Fruit fly (Drosophila melanogaster) whole organism, embryonic: ENCODE results near the gene Pvf2.

Source experiments
- CG10979 ChIP-seq: fragments of 200-800 bp; sonication (Bioruptor generic); optimal IDR thresholded peaks from 2 replicates; lab custom pipeline; 2018; ENCODE audit warnings: missing biosample characterization, mild to moderate bottlenecking, missing genetic modification characterization, moderate library complexity
- CG11723 ChIP-seq: fragments of 200-800 bp; sonication (Bioruptor generic); optimal IDR thresholded peaks from 2 replicates; lab custom pipeline; 2017; ENCODE audit warnings: missing biosample characterization, mild to moderate bottlenecking, missing genetic modification characterization
- CG12744 ChIP-seq: fragments of 200-800 bp; sonication (Bioruptor generic); optimal IDR thresholded peaks from 2 replicates; lab custom pipeline; 2016; ENCODE audit warnings: missing biosample characterization, missing genetic modification characterization
- CG14965 ChIP-seq: fragments of 200-800 bp; sonication (Bioruptor generic); optimal IDR thresholded peaks from 2 replicates; lab custom pipeline; 2016; ENCODE audit warnings: missing biosample characterization, missing genetic modification characterization, borderline replicate concordance
- CG15479 ChIP-seq: fragments of 200-800 bp; sonication (Bioruptor generic); optimal IDR thresholded peaks from 3 replicates; lab custom pipeline; 2019; ENCODE audit warnings: missing biosample characterization, mild to moderate bottlenecking, missing genetic modification characterization, moderate library complexity
- CG15514 ChIP-seq: fragments of 200-800 bp; sonication (Bioruptor generic); optimal IDR thresholded peaks from 3 replicates; lab custom pipeline; 2017; ENCODE audit warnings: missing biosample characterization, missing genetic modification characterization, mild to moderate bottlenecking, moderate library complexity, missing genetic modification reagents
- CG15601 ChIP-seq: fragments of 200-800 bp; sonication (Bioruptor generic); optimal IDR thresholded peaks from 3 replicates; lab custom pipeline; 2019; ENCODE audit warnings: missing biosample characterization, mild to moderate bottlenecking, missing genetic modification characterization, moderate library complexity
- CG32767 ChIP-seq: fragments of 200-800 bp; sonication (Bioruptor generic); IDR thresholded peaks from 2 replicates; pipeline ENCODE4 v1.3.6; 2022; ENCODE audit warnings: missing biosample characterization, missing genetic modification characterization
- CG4730 ChIP-seq: fragments of 200-800 bp; sonication (Bioruptor generic); IDR thresholded peaks from 2 replicates; pipeline ENCODE4 v1.3.6; 2022; ENCODE audit warnings: missing biosample characterization, missing genetic modification characterization
- CG4854 ChIP-seq: fragments of 200-800 bp; sonication (Bioruptor generic); optimal IDR thresholded peaks from 2 replicates; lab custom pipeline; 2016; ENCODE audit warnings: missing biosample characterization, missing genetic modification characterization, inconsistent platforms
- CG6254 ChIP-seq: fragments of 200-800 bp; sonication (Bioruptor generic); optimal IDR thresholded peaks from 3 replicates; lab custom pipeline; 2017; ENCODE audit warnings: mild to moderate bottlenecking, missing biosample characterization, missing genetic modification reagents, missing genetic modification characterization
- CG7745 ChIP-seq: fragments of 200-800 bp; sonication (Bioruptor generic); optimal IDR thresholded peaks from 2 replicates; lab custom pipeline; 2018; ENCODE audit warnings: missing biosample characterization, mild to moderate bottlenecking, missing genetic modification characterization, moderate library complexity
- CG7786 ChIP-seq: fragments of 200-800 bp; sonication (Bioruptor generic); optimal IDR thresholded peaks from 2 replicates; lab custom pipeline; 2016; ENCODE audit warnings: missing biosample characterization, missing genetic modification characterization
- Dip2 ChIP-seq: fragments of 200-800 bp; sonication (Bioruptor generic); IDR thresholded peaks from 2 replicates; pipeline ENCODE4 v1.3.6; 2022; ENCODE audit warnings: missing biosample characterization, missing genetic modification characterization
- Hr3 ChIP-seq: fragments of 200-800 bp; sonication (Bioruptor generic); optimal IDR thresholded peaks from 3 replicates; lab custom pipeline; 2016; ENCODE audit warnings: missing biosample characterization, missing genetic modification characterization
- Hr51 ChIP-seq, 2 experiments: fragments of 200-800 bp; sonication (Bioruptor generic); optimal IDR thresholded peaks; 2 replicates in 1 of 2; 3 replicates in 1 of 2; lab custom pipeline; 2016 to 2018; ENCODE audit warnings: missing biosample characterization in 2 of 2, missing genetic modification characterization in 2 of 2, mild to moderate bottlenecking in 1 of 2, moderate library complexity in 1 of 2
- Hr78 ChIP-seq, 2 experiments: fragments of 200-800 bp in 1 of 2; fragments of >200 bp in 1 of 2; sonication (Bioruptor generic) in 1 of 2; optimal IDR thresholded peaks; 2 replicates each; lab custom pipeline; 2017 to 2019; ENCODE audit warnings: missing biosample characterization in 2 of 2, missing genetic modification characterization in 2 of 2, mild to moderate bottlenecking in 1 of 2, moderate library complexity in 1 of 2
- Jarid2 ChIP-seq: fragments of 200-800 bp; sonication (Bioruptor generic); optimal IDR thresholded peaks from 3 replicates; lab custom pipeline; 2017; ENCODE audit warnings: mild to moderate bottlenecking, missing biosample characterization, missing genetic modification reagents, missing genetic modification characterization
- Lim3 ChIP-seq: fragments of 200-800 bp; sonication (Bioruptor generic); IDR thresholded peaks from 2 replicates; pipeline ENCODE4 v1.3.6; 2022; ENCODE audit warnings: missing biosample characterization, missing genetic modification characterization
- Mad ChIP-seq: fragments of 200-800 bp; sonication (Bioruptor generic); optimal IDR thresholded peaks from 2 replicates; lab custom pipeline; 2016; ENCODE audit warnings: missing biosample characterization, missing genetic modification characterization
- Oaz ChIP-seq: fragments of 200-800 bp; sonication (Bioruptor generic); IDR thresholded peaks from 2 replicates; pipeline ENCODE4 v1.3.6; 2022; ENCODE audit warnings: missing biosample characterization, missing genetic modification characterization
- Ptx1 ChIP-seq: fragments of 200-800 bp; sonication (Bioruptor generic); IDR thresholded peaks from 2 replicates; pipeline ENCODE4 v1.3.6; 2022; ENCODE audit warnings: missing biosample characterization, missing genetic modification characterization
- Rx ChIP-seq: fragments of 200-800 bp; sonication (Bioruptor generic); IDR thresholded peaks from 2 replicates; pipeline ENCODE4 v1.3.6; 2022; ENCODE audit warnings: missing biosample characterization, missing genetic modification characterization
- Spps ChIP-seq: fragments of 200-800 bp; sonication (Bioruptor generic); optimal IDR thresholded peaks from 2 replicates; lab custom pipeline; 2018; ENCODE audit warnings: missing biosample characterization, mild to moderate bottlenecking, missing genetic modification characterization
- YL-1 ChIP-seq: fragments of 200-800 bp; sonication (Bioruptor generic); optimal IDR thresholded peaks from 3 replicates; lab custom pipeline; 2017; ENCODE audit warnings: missing biosample characterization, mild to moderate bottlenecking, missing genetic modification characterization
- ab ChIP-seq: fragments of 200-800 bp; sonication (Bioruptor generic); optimal IDR thresholded peaks from 2 replicates; lab custom pipeline; 2016; ENCODE audit warnings: missing biosample characterization, missing genetic modification characterization
- cad ChIP-seq: fragments of >200 bp; optimal IDR thresholded peaks from 2 replicates; lab custom pipeline; 2017; ENCODE audit warnings: missing biosample characterization, missing genetic modification characterization
- cato ChIP-seq: fragments of 200-800 bp; sonication (Bioruptor generic); optimal IDR thresholded peaks from 2 replicates; lab custom pipeline; 2016; ENCODE audit warnings: missing biosample characterization, missing genetic modification characterization, borderline replicate concordance
- crp ChIP-seq, 2 experiments: fragments of 200-800 bp; sonication (Bioruptor generic); optimal IDR thresholded peaks; 2 replicates in 1 of 2; 3 replicates in 1 of 2; lab custom pipeline; 2017; ENCODE audit warnings: missing biosample characterization in 2 of 2, missing genetic modification characterization in 2 of 2, mild to moderate bottlenecking in 1 of 2, moderate library complexity in 1 of 2
- da ChIP-seq: fragments of 200-800 bp; sonication (Bioruptor generic); optimal IDR thresholded peaks from 2 replicates; lab custom pipeline; 2016; ENCODE audit warnings: missing biosample characterization, missing genetic modification characterization
- dan ChIP-seq: fragments of 200-800 bp; sonication (Bioruptor generic); IDR thresholded peaks from 2 replicates; pipeline ENCODE4 v1.3.6; 2022; ENCODE audit warnings: missing biosample characterization, missing genetic modification characterization
- h ChIP-seq: fragments of >200 bp; optimal IDR thresholded peaks from 2 replicates; lab custom pipeline; 2017
- lmd ChIP-seq: fragments of 200-800 bp; sonication (Bioruptor generic); IDR thresholded peaks from 2 replicates; pipeline ENCODE4 v1.3.6; 2022; ENCODE audit warnings: missing biosample characterization, missing genetic modification characterization
- oc ChIP-seq: fragments of 200-800 bp; sonication (Bioruptor generic); optimal IDR thresholded peaks from 2 replicates; lab custom pipeline; 2018; ENCODE audit warnings: missing biosample characterization, mild to moderate bottlenecking, missing genetic modification characterization, moderate library complexity
- odd ChIP-seq: fragments of 200-800 bp; sonication (Bioruptor generic); optimal IDR thresholded peaks from 2 replicates; lab custom pipeline; 2017; ENCODE audit warnings: missing biosample characterization, mild to moderate bottlenecking, missing genetic modification characterization
- otp ChIP-seq: fragments of 200-800 bp; sonication (Bioruptor generic); IDR thresholded peaks from 3 replicates; pipeline ENCODE4, ENCODE4 v1.3.6; 2022; ENCODE audit warnings: missing biosample characterization, missing genetic modification characterization
- shn ChIP-seq: fragments of 200-800 bp; sonication (Bioruptor generic); optimal IDR thresholded peaks from 3 replicates; lab custom pipeline; 2016; ENCODE audit warnings: missing biosample characterization, missing genetic modification characterization
- vvl ChIP-seq: fragments of 200-800 bp; sonication (Bioruptor generic); IDR thresholded peaks from 2 replicates; pipeline ENCODE4 v1.3.6; 2022; ENCODE audit warnings: missing biosample characterization, missing genetic modification characterization
- wek ChIP-seq: fragments of 200-800 bp; sonication (Bioruptor generic); optimal IDR thresholded peaks from 3 replicates; lab custom pipeline; 2018; ENCODE audit warnings: missing biosample characterization, mild to moderate bottlenecking, missing genetic modification characterization, moderate library complexity
- zen ChIP-seq: fragments of 200-800 bp; sonication (Bioruptor generic); optimal IDR thresholded peaks from 3 replicates; lab custom pipeline; 2018; ENCODE audit warnings: missing biosample characterization, mild to moderate bottlenecking, missing genetic modification characterization, moderate library complexity

The Pvf2 gene

dm6 chr2L:7043039-7043905, 41.2 kb downstream of the Pvf2 start (continued):
- TF ChIP-seq CG7786 (GFP tag; lab: Kevin White, UChicago): no peak
- TF ChIP-seq dan: no peak
- TF ChIP-seq Hr3 (GFP tag; lab: Kevin White, UChicago): no peak
- TF ChIP-seq CG15601: peak; percentile 61
- peak in 1 of 2 experiments; percentile 72 for TF ChIP-seq Hr78 (GFP tag; optimal IDR thresholded peaks at IDR 0.05; lab: Kevin White, UChicago)
- no peak for TF ChIP-seq Lim3 (GFP tag; lab: Robert Waterston, UW)
- no peak for TF ChIP-seq CG12744 (GFP tag; lab: Kevin White, UChicago)
- no peak for TF ChIP-seq shn (GFP tag; lab: Kevin White, UChicago)
- no peak for TF ChIP-seq CG14965 (GFP tag; lab: Kevin White, UChicago)
- peak; percentile 62 for TF ChIP-seq CG7745 (tag; lab: Kevin White, UChicago)
- TF ChIP-seq cato (GFP tag; lab: Kevin White, UChicago): no peak
- no peak for TF ChIP-seq CG6254
- peak; percentile 49 for TF ChIP-seq oc
- TF ChIP-seq YL-1: peak; percentile 31
- TF ChIP-seq lmd (GFP tag; lab: Robert Waterston, UW): no peak
- TF ChIP-seq vvl: no peak
- peak; percentile 11 for TF ChIP-seq CG15514
- peak; percentile 41 for TF ChIP-seq wek (GFP tag; lab: Kevin White, UChicago)
- TF ChIP-seq Jarid2 (GFP tag; lab: Kevin White, UChicago): no peak
- no peak for TF ChIP-seq CG32767
- peak in 1 of 2 experiments; percentile 15 for TF ChIP-seq Hr51 (GFP tag; optimal IDR thresholded peaks at IDR 0.05; lab: Kevin White, UChicago)
- TF ChIP-seq CG10979 (tag; lab: Kevin White, UChicago): no peak
- TF ChIP-seq CG11723 (GFP tag; lab: Kevin White, UChicago): peak; percentile 51
- TF ChIP-seq zen (tag; lab: Kevin White, UChicago): no peak
- TF ChIP-seq Dip2 (GFP tag; lab: Robert Waterston, UW): no peak
- no peak for TF ChIP-seq da (GFP tag; lab: Kevin White, UChicago)
- TF ChIP-seq CG4730 (GFP tag; lab: Robert Waterston, UW): no peak
- TF ChIP-seq h (lab: Kevin White, UChicago): no peak
- no peak for TF ChIP-seq ab (GFP tag; lab: Kevin White, UChicago)
- no peak for TF ChIP-seq Rx (GFP tag; lab: Robert Waterston, UW)
- TF ChIP-seq otp (GFP tag; lab: Robert Waterston, UW): peak; percentile 73
- peak in 1 of 2 experiments; percentile 25 for TF ChIP-seq crp (GFP tag; optimal IDR thresholded peaks at IDR 0.05; lab: Kevin White, UChicago)
- no peak for TF ChIP-seq Oaz
- TF ChIP-seq cad (GFP tag; lab: Kevin White, UChicago): no peak
- TF ChIP-seq CG15479 (GFP tag; lab: Kevin White, UChicago): peak; percentile 31
- no peak for TF ChIP-seq Ptx1 (GFP tag; lab: Robert Waterston, UW)
- TF ChIP-seq odd (GFP tag; lab: Kevin White, UChicago): peak; percentile 11
- TF ChIP-seq Mad: no peak
- TF ChIP-seq Spps (tag; lab: Kevin White, UChicago): no peak
- TF ChIP-seq CG4854 (GFP tag; lab: Kevin White, UChicago): no peak
